Fruit fly (Drosophila melanogaster) whole organism, adult: ENCODE data around the gene CG8003.

Source experiments
- CG11617 ChIP-seq: fragments of 200-800 bp; sonication (Bioruptor generic); optimal IDR thresholded peaks from 2 replicates; lab custom pipeline; 2017; ENCODE audit warnings: mild to moderate bottlenecking, missing biosample characterization, missing genetic modification reagents, missing genetic modification characterization
- CG1620 ChIP-seq: fragments of 200-800 bp; sonication (Bioruptor generic); optimal IDR thresholded peaks from 2 replicates; lab custom pipeline; 2016; ENCODE audit warnings: missing biosample characterization, missing genetic modification characterization
- CG33017 ChIP-seq: fragments of 200-800 bp; sonication (Bioruptor generic); optimal IDR thresholded peaks from 2 replicates; lab custom pipeline; 2018; ENCODE audit warnings: missing biosample characterization, mild to moderate bottlenecking, missing genetic modification characterization, moderate library complexity
- CG5204 ChIP-seq: fragments of 200-800 bp; sonication (Bioruptor generic); optimal IDR thresholded peaks from 2 replicates; lab custom pipeline; 2016; ENCODE audit warnings: missing biosample characterization, missing genetic modification characterization
- CG7101 ChIP-seq: fragments of 200-800 bp; sonication (Bioruptor generic); optimal IDR thresholded peaks from 2 replicates; lab custom pipeline; 2018; ENCODE audit warnings: missing biosample characterization, mild to moderate bottlenecking, missing genetic modification characterization, moderate library complexity
- Hr96 ChIP-seq: fragments of 200-800 bp; sonication (Bioruptor generic); optimal IDR thresholded peaks from 2 replicates; lab custom pipeline; 2016; ENCODE audit warnings: missing biosample characterization, missing genetic modification characterization
- Mnt ChIP-seq: fragments of 200-800 bp; sonication (Bioruptor generic); optimal IDR thresholded peaks from 2 replicates; lab custom pipeline; 2016; ENCODE audit warnings: missing biosample characterization, mild to moderate bottlenecking, missing genetic modification characterization
- bab1 ChIP-seq: fragments of 200-800 bp; sonication (Bioruptor generic); optimal IDR thresholded peaks from 3 replicates; lab custom pipeline; 2019; ENCODE audit warnings: missing biosample characterization, mild to moderate bottlenecking, missing genetic modification characterization, moderate library complexity
- cic ChIP-seq: fragments of 200-800 bp; sonication (Bioruptor generic); optimal IDR thresholded peaks from 2 replicates; lab custom pipeline; 2017; ENCODE audit warnings: missing biosample characterization, mild to moderate bottlenecking, missing genetic modification characterization, moderate library complexity
- kay ChIP-seq: fragments of 200-800 bp; sonication (Bioruptor generic); peaks from one replicate; lab custom pipeline; 2016; ENCODE audit warnings: missing biosample characterization, missing genetic modification characterization, borderline replicate concordance
- pad ChIP-seq: fragments of 200-800 bp; sonication (Bioruptor generic); optimal IDR thresholded peaks from 3 replicates; lab custom pipeline; 2017; ENCODE audit warnings: missing biosample characterization, missing genetic modification characterization, mild to moderate bottlenecking, moderate library complexity, missing genetic modification reagents
- tj ChIP-seq: fragments of 200-800 bp; sonication (Bioruptor generic); optimal IDR thresholded peaks from 3 replicates; lab custom pipeline; 2017; ENCODE audit warnings: missing biosample characterization, mild to moderate bottlenecking, missing genetic modification characterization, moderate library complexity
- toe ChIP-seq: fragments of 200-800 bp; sonication (Bioruptor generic); optimal IDR thresholded peaks from 2 replicates; lab custom pipeline; 2016; ENCODE audit warnings: missing biosample characterization, missing genetic modification characterization

DNA sequence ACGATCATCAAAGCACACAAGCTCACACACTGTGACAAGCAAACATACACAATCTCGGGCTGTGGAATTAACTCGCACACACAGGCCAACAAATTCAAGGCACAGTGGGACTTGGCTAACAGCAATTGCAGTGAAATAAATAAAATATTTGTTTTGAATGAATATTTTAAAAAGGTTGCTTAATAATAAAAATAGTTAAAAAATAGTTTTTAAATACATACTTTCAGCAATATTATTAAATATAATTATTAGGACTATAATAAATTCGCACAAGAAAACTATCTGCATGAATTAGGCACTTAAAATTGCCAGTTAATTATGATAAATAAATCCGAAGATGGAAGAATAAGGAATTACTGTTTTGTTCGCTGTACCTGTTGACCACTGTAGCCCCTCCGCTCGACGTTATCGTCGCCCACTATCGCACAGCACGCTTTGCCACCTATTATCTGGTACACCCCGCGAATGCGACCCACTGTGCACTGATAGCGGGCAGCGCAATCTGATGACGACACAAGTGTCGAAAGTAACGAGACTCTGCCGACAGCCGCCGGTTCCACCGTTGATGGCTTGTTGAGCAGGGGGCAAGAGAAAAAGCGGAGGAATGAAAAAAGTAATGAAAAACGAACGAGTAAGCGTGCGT is 21.6 kb downstream of the CG8003 start:
- TF ChIP-seq CG33017 (tag; lab: Kevin White, UChicago) (peak; percentile 97), CG1620 (GFP tag; lab: Kevin White, UChicago) (peak; percentile 78), Mnt (GFP tag; lab: Kevin White, UChicago) (peak; percentile 90), pad (GFP tag; lab: Kevin White, UChicago) (peak; percentile 93), toe (GFP tag; lab: Kevin White, UChicago) (peak; percentile 81), kay (GFP tag; lab: Kevin White, UChicago) (peak; percentile 78), CG11617 (GFP tag; lab: Kevin White, UChicago) (peak; percentile 99), bab1 (GFP tag; lab: Kevin White, UChicago) (peak; percentile 90), CG5204 (GFP tag; lab: Kevin White, UChicago) (no peak), Hr96 (peak; percentile 85), CG7101 (tag; lab: Kevin White, UChicago) (peak; percentile 97), tj (GFP tag; lab: Kevin White, UChicago) (peak; percentile 87), cic (GFP tag; lab: Kevin White, UChicago) (peak; percentile 95)
